Worm (Caenorhabditis elegans) whole organism, L2 larva: ENCODE measurements around the gene srw-136.

ENCODE experiments used
- F13H6.1 ChIP-seq: sonication (generic microtip); optimal IDR thresholded peaks from 2 replicates; lab custom pipeline; 2016; ENCODE audit warnings: missing genetic modification characterization, missing compliant biosample characterization
- alr-1 ChIP-seq: fragments of 150-350 bp; optimal IDR thresholded peaks from 2 replicates; lab custom pipeline; 2014; ENCODE audit warnings: missing biosample characterization, missing genetic modification characterization
- blmp-1 ChIP-seq: sonication (generic microtip); optimal IDR thresholded peaks from 2 replicates; lab custom pipeline; 2017; ENCODE audit warnings: missing genetic modification characterization, mild to moderate bottlenecking, missing compliant biosample characterization, antibody characterized with exemption, moderate library complexity; ENCODE audit not compliant: insufficient read depth
- ceh-82 ChIP-seq: fragments of 150-350 bp; optimal IDR thresholded peaks from 2 replicates; lab custom pipeline; 2014; ENCODE audit warnings: missing biosample characterization, missing genetic modification characterization
- lsy-2 ChIP-seq, 2 experiments: fragments of 150-350 bp in 1 of 2; sonication (generic microtip) in 1 of 2; optimal IDR thresholded peaks; 2 replicates each; lab custom pipeline; 2014 to 2017; ENCODE audit warnings: missing biosample characterization in 2 of 2, missing genetic modification characterization in 2 of 2
- mdl-1 ChIP-seq, 2 experiments: fragments of 150-350 bp in 1 of 2; sonication (generic microtip) in 1 of 2; optimal IDR thresholded peaks; 2 replicates each; lab custom pipeline; 2017; ENCODE audit warnings: missing biosample characterization in 2 of 2, missing genetic modification characterization in 2 of 2
- nhr-237 ChIP-seq: fragments of 150-350 bp; optimal IDR thresholded peaks from 2 replicates; lab custom pipeline; 2014; ENCODE audit warnings: missing biosample characterization, missing genetic modification characterization
- skn-1 ChIP-seq: sonication (generic microtip); optimal IDR thresholded peaks from 2 replicates; lab custom pipeline; 2017; ENCODE audit warnings: missing biosample characterization, missing genetic modification characterization
- zag-1 ChIP-seq: fragments of 150-350 bp; optimal IDR thresholded peaks from 2 replicates; lab custom pipeline; 2014; ENCODE audit warnings: missing biosample characterization, missing genetic modification characterization
- ztf-11 ChIP-seq: sonication (generic microtip); optimal IDR thresholded peaks from 2 replicates; lab custom pipeline; 2017; ENCODE audit warnings: missing biosample characterization, missing genetic modification characterization

ce11 chrV:2962960-2963359 is 47.4 kb downstream of the srw-136 start, which contains the start of gene srw-138:
- TF ChIP-seq mdl-1 (tag; optimal IDR thresholded peaks at IDR 0.05; lab: Kevin White, UChicago): no peak
- no peak for TF ChIP-seq zag-1 (tag; lab: Kevin White, UChicago)
- TF ChIP-seq skn-1 (tag; lab: Kevin White, UChicago): no peak
- no peak for TF ChIP-seq ceh-82 (tag; lab: Kevin White, UChicago)
- TF ChIP-seq alr-1 (tag; lab: Kevin White, UChicago): no peak
- no peak for TF ChIP-seq blmp-1
- TF ChIP-seq nhr-237: no peak
- TF ChIP-seq ztf-11 (tag; lab: Kevin White, UChicago): no peak
- no peak for TF ChIP-seq F13H6.1 (tag; lab: Kevin White, UChicago)
- no peak for TF ChIP-seq lsy-2 (tag; optimal IDR thresholded peaks at IDR 0.05; lab: Kevin White, UChicago)
